Worm (Caenorhabditis elegans): ENCODE results near the gene let-23.

Gene let-23

ce11 chrII:9227134-9227533 lies 29.8 kb downstream of the let-23 start, which contains the start of gene abu-14:
Gene abu-14, minus strand, starts transcription at chrII:9227214.
- TF ChIP-seq Y56A3A.18 (GFP tag; IDR thresholded peaks at IDR 0.05) = no peak
- no peak for TF ChIP-seq rpc-1 (optimal IDR thresholded peaks at IDR 0.05)
- no peak for TF ChIP-seq rpc-1 (tag; optimal IDR thresholded peaks at IDR 0.05)
- TF ChIP-seq K12H6.12 (tag; optimal IDR thresholded peaks at IDR 0.05) = no peak
- no peak for TF ChIP-seq pha-4 (tag; optimal IDR thresholded peaks at IDR 0.05)
- TF ChIP-seq snpc-1.3 (tag; optimal IDR thresholded peaks at IDR 0.05; ENCODE audit: insufficient read depth) = no peak
- TF ChIP-seq mel-28 (tag; optimal IDR thresholded peaks at IDR 0.05; ENCODE audit: borderline replicate concordance) = no peak
- peak; percentile 89 for TF ChIP-seq zfh-2 (GFP tag; conservative IDR thresholded peaks at IDR 0.05)
- TF ChIP-seq T26A5.8 (tag; optimal IDR thresholded peaks at IDR 0.05) = no peak
- TF ChIP-seq K11D2.4 (GFP tag; IDR thresholded peaks at IDR 0.05) = no peak
- TF ChIP-seq hmg-1.2 (GFP tag; IDR thresholded peaks at IDR 0.05) = no peak
- peak; percentile 54; the same call in 1 of the 2 replicates for TF ChIP-seq egrh-3 (GFP tag; IDR thresholded peaks at IDR 0.05)
- TF ChIP-seq tbp1 (GFP tag; optimal IDR thresholded peaks at IDR 0.05) = no peak
- no peak for TF ChIP-seq hlh-26 (GFP tag; conservative IDR thresholded peaks at IDR 0.05)
- no peak for TF ChIP-seq T07F8.4 (tag; optimal IDR thresholded peaks at IDR 0.05)
- TF ChIP-seq F22D6.2 (tag; optimal IDR thresholded peaks at IDR 0.05) = no peak

- TF ChIP-seq efl-1 (GFP tag; optimal IDR thresholded peaks at IDR 0.05) (no peak), egl-44 (GFP tag; IDR thresholded peaks at IDR 0.05) (no peak), nhr-80 (tag; optimal IDR thresholded peaks at IDR 0.05) (peak; percentile 84)
These were observed 33.9 kb downstream of the let-23 start, which contains the start of gene gst-13 for ce11 chrII:9231240-9231639. Gene gst-13, plus strand, starts transcription at chrII:9231457.

- TF ChIP-seq zfh-2 (GFP tag; conservative IDR thresholded peaks at IDR 0.05) (no peak), F52B5.7 (tag; optimal IDR thresholded peaks at IDR 0.05) (no peak), tlf-1 (GFP tag; optimal IDR thresholded peaks at IDR 0.05) (no peak), Y53F4B.3 (GFP tag; IDR thresholded peaks at IDR 0.05) (no peak), F39B2.1 (GFP tag; IDR thresholded peaks at IDR 0.05) (no peak), akir-1 (GFP tag; optimal IDR thresholded peaks at IDR 0.05) (no peak), snpc-4 (GFP tag; optimal IDR thresholded peaks at IDR 0.05) (no peak), snpc-4 (tag; optimal IDR thresholded peaks at IDR 0.05) (no peak), F57A8.1 (GFP tag; optimal IDR thresholded peaks at IDR 0.05) (no peak), Y53G8AR.9 (GFP tag; conservative IDR thresholded peaks at IDR 0.05) (no peak), nhr-179 (tag; optimal IDR thresholded peaks at IDR 0.05) (no peak), tbx-9 (tag; optimal IDR thresholded peaks at IDR 0.05; ENCODE audit: borderline replicate concordance) (no peak), atf-7 (tag; optimal IDR thresholded peaks at IDR 0.05) (no peak), zim-3 (tag; optimal IDR thresholded peaks at IDR 0.05) (no peak), let-526 (GFP tag; IDR thresholded peaks at IDR 0.05) (no peak), lin-35 (GFP tag; optimal IDR thresholded peaks at IDR 0.05) (no peak), nfyb-1 (GFP tag; IDR thresholded peaks at IDR 0.05) (no peak)
These were observed 35.2 kb downstream of the let-23 start for ce11 chrII:9232493-9232892.

ce11 chrII:9232923-9233322 lies 35.6 kb downstream of the let-23 start, which contains the start of gene T26C5.2:
Gene T26C5.2, plus strand, starts transcription at chrII:9233223.
- TF ChIP-seq K11D2.4 (GFP tag; IDR thresholded peaks at IDR 0.05) = no peak

All from whole organism, young adult.